Fruit fly (Drosophila melanogaster): ENCODE data around the gene RpL13A.

The RpL13A gene

DNA sequence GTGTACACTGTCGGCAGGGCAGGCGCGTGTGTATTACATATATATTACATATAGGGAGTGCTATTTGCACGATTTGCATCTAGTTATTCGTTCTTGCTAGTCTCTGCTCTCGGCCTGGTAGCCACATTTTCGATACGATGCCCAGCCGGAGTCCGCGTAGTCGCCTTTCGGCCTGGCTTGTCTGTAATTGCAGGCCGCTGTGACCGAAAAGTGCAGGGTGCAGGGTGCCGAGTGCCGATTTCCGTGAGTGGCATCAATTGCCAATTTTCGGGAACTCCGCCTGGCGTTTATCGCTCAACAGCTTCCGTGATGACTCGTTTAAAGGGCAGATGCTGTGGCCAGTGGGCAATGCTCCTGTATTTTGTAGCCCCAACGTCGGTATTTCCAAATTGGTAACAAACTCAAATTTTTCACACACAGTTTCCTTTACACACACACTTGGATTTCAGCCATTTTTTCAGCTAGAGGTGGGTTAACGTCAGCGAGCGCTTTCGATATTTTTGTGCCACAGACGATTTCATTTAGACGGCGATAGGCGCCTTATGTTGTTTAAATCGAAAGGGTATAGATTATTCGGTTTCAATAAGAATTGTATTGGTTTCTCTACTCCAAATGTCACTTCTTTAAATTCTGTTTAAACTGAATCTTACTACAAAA lies 36.3 kb upstream of the RpL13A start, which contains the start of gene CG2926 (continued):
- TF ChIP-seq CG18476 (GFP tag; optimal IDR thresholded peaks at IDR 0.05), result no peak
- no peak for TF ChIP-seq CG2889 (GFP tag; IDR thresholded peaks at IDR 0.05)
- no peak for TF ChIP-seq CG14667 (GFP tag; IDR thresholded peaks at IDR 0.05)
- no peak for TF ChIP-seq Tbp (GFP tag; optimal IDR thresholded peaks at IDR 0.05)
- TF ChIP-seq NFAT (GFP tag; IDR thresholded peaks at IDR 0.05), result peak; percentile 56
- TF ChIP-seq her (GFP tag; optimal IDR thresholded peaks at IDR 0.05), result peak; percentile 55
- no peak for TF ChIP-seq CG1529 (GFP tag; optimal IDR thresholded peaks at IDR 0.05)
- TF ChIP-seq CG4360 (GFP tag; IDR thresholded peaks at IDR 0.05), result no peak
- no peak for TF ChIP-seq grn (GFP tag; optimal IDR thresholded peaks at IDR 0.05)
- no peak for TF ChIP-seq Asciz (GFP tag; optimal IDR thresholded peaks at IDR 0.05)
- peak; percentile 55 for TF ChIP-seq Ets97D (GFP tag; optimal IDR thresholded peaks at IDR 0.05)
- TF ChIP-seq CG6272 (GFP tag; IDR thresholded peaks at IDR 0.05), result peak; percentile 62
- no peak for TF ChIP-seq Deaf1 (tag; optimal IDR thresholded peaks at IDR 0.05)
- no peak for TF ChIP-seq Dfd (GFP tag; optimal IDR thresholded peaks at IDR 0.05)
- TF ChIP-seq jing (GFP tag; optimal IDR thresholded peaks at IDR 0.05), result no peak
- TF ChIP-seq repo (GFP tag; optimal IDR thresholded peaks at IDR 0.05), result peak; percentile 16
- no peak for TF ChIP-seq pan (optimal IDR thresholded peaks at IDR 0.05)
- peak in 1 of 2 experiments; percentile 16 for TF ChIP-seq pan (GFP tag; optimal IDR thresholded peaks at IDR 0.05 in 1 of 2, IDR thresholded peaks at IDR 0.05 in 1 of 2)
- TF ChIP-seq Myb (GFP tag; optimal IDR thresholded peaks at IDR 0.05), result peak; percentile 55
- TF ChIP-seq Elba2 (GFP tag; optimal IDR thresholded peaks at IDR 0.05), result peak; percentile 93
- no peak for TF ChIP-seq ftz-f1 (GFP tag; optimal IDR thresholded peaks at IDR 0.05)

DNA sequence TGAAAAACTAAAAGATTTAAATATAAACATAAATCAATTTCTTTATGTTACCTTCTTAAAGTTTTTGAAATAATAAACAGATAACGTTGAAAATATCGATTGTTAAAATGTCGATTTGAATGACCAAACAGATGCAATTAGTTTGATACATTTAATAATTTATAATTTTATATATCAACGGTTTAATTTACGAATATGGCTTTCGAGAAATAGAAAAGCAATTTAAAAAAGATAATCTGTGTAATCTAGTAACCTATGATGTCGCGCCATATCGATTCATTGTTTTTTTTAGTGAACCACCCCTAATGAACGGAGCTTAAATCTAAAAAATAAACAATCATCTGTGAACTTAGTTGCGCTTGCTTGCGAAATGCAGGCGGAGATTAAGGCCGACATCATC lies 35.7 kb upstream of the RpL13A start, which contains the start of gene PolZ2:
Gene PolZ2, plus strand, starts transcription at position 301 of the 400 bp plus-strand sequence.
- TF ChIP-seq CrebB (tag; optimal IDR thresholded peaks at IDR 0.05) (no peak), CG11695 (GFP tag; IDR thresholded peaks at IDR 0.05) (no peak), Scr (GFP tag; IDR thresholded peaks at IDR 0.05; ENCODE audit: partially characterized antibody) (peak; percentile 36; the same call in 1 of the 2 replicates), CG30020 (tag; optimal IDR thresholded peaks at IDR 0.05) (peak; percentile 25), CG17802 (tag; optimal IDR thresholded peaks at IDR 0.05) (peak; percentile 40), luna (GFP tag; optimal IDR thresholded peaks at IDR 0.05) (no peak), Dp (GFP tag; optimal IDR thresholded peaks at IDR 0.05) (peak; percentile 10), wek (GFP tag; optimal IDR thresholded peaks at IDR 0.05) (peak; percentile 28), CG14710 (tag; optimal IDR thresholded peaks at IDR 0.05) (peak; percentile 24), CG17359 (tag; optimal IDR thresholded peaks at IDR 0.05) (no peak)

DNA sequence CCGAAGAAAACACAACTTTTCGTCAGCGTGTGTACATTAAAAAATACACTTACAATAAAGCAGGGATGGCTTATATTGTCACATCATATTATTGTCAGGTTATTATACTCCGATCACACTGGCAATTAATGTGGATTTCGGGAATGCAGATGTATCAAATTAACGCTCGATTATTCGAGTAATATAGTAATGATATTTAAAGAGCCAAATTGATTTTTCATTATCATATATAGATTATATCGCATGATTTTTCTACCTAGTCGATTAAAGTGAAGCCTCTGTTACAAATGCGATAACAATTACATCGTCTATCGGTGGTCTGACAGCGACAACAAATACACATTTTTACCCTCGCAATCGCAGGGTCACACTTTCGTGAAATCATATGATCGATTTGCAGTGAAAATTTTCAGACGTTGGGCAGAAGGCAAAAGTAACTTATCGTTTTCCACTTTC lies 32.8 kb upstream of the RpL13A start, which contains the start of the genes noi and Vha26:
Gene noi, minus strand, starts transcription at position 62 of the 456 bp plus-strand sequence.
Gene Vha26, plus strand, starts transcription at position 366 of the 456 bp plus-strand sequence.
- TF ChIP-seq CG3163 (GFP tag; optimal IDR thresholded peaks at IDR 0.05) (no peak), Fer1 (GFP tag; optimal IDR thresholded peaks at IDR 0.05) (peak; percentile 1), CG32767 (GFP tag; IDR thresholded peaks at IDR 0.05) (peak; percentile 40; the same call in 1 of the 2 replicates), Atf-2 (GFP tag; optimal IDR thresholded peaks at IDR 0.05) (no peak), CG7271 (tag; optimal IDR thresholded peaks at IDR 0.05) (no peak), tio (GFP tag; optimal IDR thresholded peaks at IDR 0.05) (no peak), jumu (GFP tag; optimal IDR thresholded peaks at IDR 0.05) (peak; percentile 6), emc (GFP tag; optimal IDR thresholded peaks at IDR 0.05) (no peak), CG11696 (GFP tag; IDR thresholded peaks at IDR 0.05) (no peak), PHDP (tag; optimal IDR thresholded peaks at IDR 0.05) (no peak), Hr3 (GFP tag; optimal IDR thresholded peaks at IDR 0.05) (peak; percentile 28), CG18262 (tag; optimal IDR thresholded peaks at IDR 0.05) (peak; percentile 37), tgo (GFP tag; IDR thresholded peaks at IDR 0.05) (no peak), dmrt99B (tag; optimal IDR thresholded peaks at IDR 0.05) (no peak), CG12769 (tag; optimal IDR thresholded peaks at IDR 0.05) (no peak), Bgb (GFP tag; IDR thresholded peaks at IDR 0.05; ENCODE audit: partially characterized antibody) (peak; percentile 63), amos (GFP tag; IDR thresholded peaks at IDR 0.05; ENCODE audit: partially characterized antibody) (peak; percentile 59), B-H1 (GFP tag; IDR thresholded peaks at IDR 0.05) (no peak), Pdp1 (GFP tag; optimal IDR thresholded peaks at IDR 0.05) (peak; percentile 4 to 43)

All from whole organism, embryonic.